Fruit fly (Drosophila melanogaster): ENCODE results near the gene HP4.
A peak's percentile ranks its signal among the peaks of the same experiment; 100 is the strongest.

Gene HP4

DNA sequence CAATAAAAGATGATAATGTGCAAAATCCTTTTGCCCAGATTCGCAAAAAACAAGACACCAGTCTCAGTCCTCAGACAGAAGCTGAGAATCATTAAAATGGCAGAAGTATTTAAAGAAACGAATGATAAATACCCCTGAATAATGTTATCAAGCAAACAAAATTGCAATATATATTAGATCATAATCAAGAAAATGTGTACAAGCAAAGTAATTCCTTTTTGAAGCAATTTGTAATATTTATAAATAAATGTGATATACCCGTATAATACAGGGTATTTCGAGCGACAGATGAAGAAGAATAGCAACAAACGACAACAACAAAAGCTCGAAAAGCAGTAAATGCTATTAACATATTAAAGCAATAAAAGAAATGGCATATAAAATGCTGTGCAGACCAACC lies 17.9 kb downstream of the HP4 start (continued):
- no peak for TF ChIP-seq Six4 (GFP tag; optimal IDR thresholded peaks at IDR 0.05)
- TF ChIP-seq prd (optimal IDR thresholded peaks at IDR 0.05), result no peak
- peak; percentile 67; the same call in 2 of the 3 replicates for TF ChIP-seq prd (GFP tag; IDR thresholded peaks at IDR 0.05)
- 0 out of 2 replicates have a peak, but pooled peaks have one; percentile 17 for TF ChIP-seq ranshi (GFP tag; IDR thresholded peaks at IDR 0.05)
- TF ChIP-seq phol (tag; optimal IDR thresholded peaks at IDR 0.05), result peak; percentile 33
- peak; percentile 33 for TF ChIP-seq CG2678 (tag; optimal IDR thresholded peaks at IDR 0.05)
- TF ChIP-seq CG6689 (GFP tag; IDR thresholded peaks at IDR 0.05), result peak; percentile 39; the same call in 1 of the 2 replicates
- no peak for TF ChIP-seq CG13894 (tag; optimal IDR thresholded peaks at IDR 0.05)
- no peak; the same call in 1 of the 2 replicates for TF ChIP-seq slbo (GFP tag; IDR thresholded peaks at IDR 0.05)
- peak; percentile 12 for TF ChIP-seq CG8388 (GFP tag; optimal IDR thresholded peaks at IDR 0.05)
- no peak for TF ChIP-seq MTF-1 (GFP tag; optimal IDR thresholded peaks at IDR 0.05; ENCODE audit: borderline replicate concordance)
- peak; percentile 13 for TF ChIP-seq CG7556 (GFP tag; optimal IDR thresholded peaks at IDR 0.05)
- peak; percentile 58 for TF ChIP-seq CG2712 (tag; optimal IDR thresholded peaks at IDR 0.05)
- peak; percentile 15 for TF ChIP-seq Xbp1 (GFP tag; optimal IDR thresholded peaks at IDR 0.05)
- TF ChIP-seq bsh (GFP tag; optimal IDR thresholded peaks at IDR 0.05), result peak in 1 of 2 experiments; percentile 49
- peak; percentile 42 for TF ChIP-seq Sox102F (GFP tag; optimal IDR thresholded peaks at IDR 0.05)
- TF ChIP-seq CG12391 (tag; optimal IDR thresholded peaks at IDR 0.05), result peak; percentile 35
- TF ChIP-seq unpg (GFP tag; optimal IDR thresholded peaks at IDR 0.05), result peak; percentile 22
- TF ChIP-seq CG17361 (GFP tag; IDR thresholded peaks at IDR 0.05), result 0 out of 3 replicates have a peak, but pooled peaks have one; percentile 45
- TF ChIP-seq fd96Cb (tag; optimal IDR thresholded peaks at IDR 0.05), result peak; percentile 29
- peak; percentile 19 for TF ChIP-seq CG8924 (tag; optimal IDR thresholded peaks at IDR 0.05)
- TF ChIP-seq gro (GFP tag; optimal IDR thresholded peaks at IDR 0.05), result no peak
- TF ChIP-seq grau (tag; optimal IDR thresholded peaks at IDR 0.05), result peak; percentile 20
- no peak for TF ChIP-seq eyg (GFP tag; optimal IDR thresholded peaks at IDR 0.05)
- peak; percentile 14 for TF ChIP-seq nmo (GFP tag; optimal IDR thresholded peaks at IDR 0.05)
- TF ChIP-seq maf-S (GFP tag; optimal IDR thresholded peaks at IDR 0.05), result no peak
- no peak for TF ChIP-seq bigmax (GFP tag; optimal IDR thresholded peaks at IDR 0.05)
- TF ChIP-seq row (GFP tag; IDR thresholded peaks at IDR 0.05), result peak; percentile 65
- no peak for TF ChIP-seq B-H1 (GFP tag; IDR thresholded peaks at IDR 0.05)
- peak; percentile 14 for TF ChIP-seq trem (tag; optimal IDR thresholded peaks at IDR 0.05)
- peak; percentile 30 for TF ChIP-seq CG30403 (GFP tag; optimal IDR thresholded peaks at IDR 0.05)

- no peak for TF ChIP-seq al (GFP tag; IDR thresholded peaks at IDR 0.05)
- TF ChIP-seq BEAF-32 (GFP tag; optimal IDR thresholded peaks at IDR 0.05), result no peak
- no peak for TF ChIP-seq dpn (GFP tag; optimal IDR thresholded peaks at IDR 0.05)
- TF ChIP-seq CG12071 (GFP tag; optimal IDR thresholded peaks at IDR 0.05), result no peak
- no peak for TF ChIP-seq CG12744 (GFP tag; optimal IDR thresholded peaks at IDR 0.05)
- no peak for TF ChIP-seq CG7839 (tag; optimal IDR thresholded peaks at IDR 0.05)
- no peak for TF ChIP-seq CG33213 (GFP tag; optimal IDR thresholded peaks at IDR 0.05)
- TF ChIP-seq CG43689 (GFP tag; IDR thresholded peaks at IDR 0.05), result no peak
- no peak for TF ChIP-seq NK7.1 (GFP tag; optimal IDR thresholded peaks at IDR 0.05)
- TF ChIP-seq lmd (GFP tag; IDR thresholded peaks at IDR 0.05), result no peak
- no peak for TF ChIP-seq CG2199 (GFP tag; IDR thresholded peaks at IDR 0.05)
- no peak for TF ChIP-seq CG3407 (GFP tag; optimal IDR thresholded peaks at IDR 0.05)
- no peak for TF ChIP-seq otp (GFP tag; IDR thresholded peaks at IDR 0.05)
- peak; percentile 83 for TF ChIP-seq oc (tag; optimal IDR thresholded peaks at IDR 0.05)
- no peak for TF ChIP-seq Elba2 (GFP tag; optimal IDR thresholded peaks at IDR 0.05)
- TF ChIP-seq Chrac-16 (GFP tag; optimal IDR thresholded peaks at IDR 0.05), result no peak
- TF ChIP-seq CG12219 (GFP tag; optimal IDR thresholded peaks at IDR 0.05), result no peak
- no peak for TF ChIP-seq wdn (GFP tag; IDR thresholded peaks at IDR 0.05)
- no peak for TF ChIP-seq CG2116 (GFP tag; optimal IDR thresholded peaks at IDR 0.05)
- TF ChIP-seq Xrp1 (GFP tag; IDR thresholded peaks at IDR 0.05), result peak; percentile 29; the same call in 1 of the 2 replicates
- TF ChIP-seq ssp (GFP tag; IDR thresholded peaks at IDR 0.05), result no peak
- TF ChIP-seq CG1647 (GFP tag; optimal IDR thresholded peaks at IDR 0.05), result no peak
Observed at dm6 chr3L:7956718-7957117, 19.2 kb downstream of the HP4 start.

All from whole organism, embryonic.